Fruit fly (Drosophila melanogaster) whole organism, embryonic: Measurements from ENCODE around the gene CG18262.
A peak's percentile ranks its signal among the peaks of the same experiment; 100 is the strongest.

Experiments
- CG12299 ChIP-seq: fragments of 200-800 bp; sonication (Bioruptor generic); optimal IDR thresholded peaks from 2 replicates; lab custom pipeline; 2018; ENCODE audit warnings: missing biosample characterization, mild to moderate bottlenecking, missing genetic modification characterization
- CG13287 ChIP-seq: fragments of 200-800 bp; sonication (Bioruptor generic); IDR thresholded peaks from 2 replicates; pipeline ENCODE4 v1.3.6; 2022; ENCODE audit warnings: missing biosample characterization, missing genetic modification characterization; ENCODE audit not compliant: partially characterized antibody
- CG14667 ChIP-seq: fragments of 200-800 bp; sonication (Bioruptor generic); IDR thresholded peaks from 2 replicates; pipeline ENCODE4 v1.3.6; 2022; ENCODE audit warnings: missing biosample characterization, missing genetic modification characterization
- CG16863 ChIP-seq: fragments of 200-800 bp; sonication (Bioruptor generic); optimal IDR thresholded peaks from 3 replicates; lab custom pipeline; 2016; ENCODE audit warnings: missing biosample characterization, missing genetic modification characterization
- CG17328 ChIP-seq: fragments of 200-800 bp; sonication (Bioruptor generic); IDR thresholded peaks from 2 replicates; pipeline ENCODE4 v1.3.6; 2022; ENCODE audit warnings: missing biosample characterization, missing genetic modification characterization
- CG2120 ChIP-seq: fragments of 200-800 bp; sonication (Bioruptor generic); optimal IDR thresholded peaks from 3 replicates; lab custom pipeline; 2016; ENCODE audit warnings: missing biosample characterization, missing genetic modification characterization
- CG2199 ChIP-seq: fragments of 200-800 bp; sonication (Bioruptor generic); IDR thresholded peaks from 3 replicates; pipeline ENCODE4 v1.3.6; 2022; ENCODE audit warnings: missing biosample characterization, missing genetic modification characterization
- CG2889 ChIP-seq: fragments of 200-800 bp; sonication (Bioruptor generic); IDR thresholded peaks from 3 replicates; pipeline ENCODE4 v1.3.6; 2022; ENCODE audit warnings: missing biosample characterization, missing genetic modification characterization
- CG30020 ChIP-seq: fragments of 200-800 bp; optimal IDR thresholded peaks from 2 replicates; lab custom pipeline; 2019; ENCODE audit warnings: missing biosample characterization, mild to moderate bottlenecking, missing genetic modification characterization, moderate library complexity
- CG30431 ChIP-seq: fragments of 200-800 bp; sonication (Bioruptor generic); optimal IDR thresholded peaks from 2 replicates; lab custom pipeline; 2017; ENCODE audit warnings: missing biosample characterization, missing genetic modification characterization
- CG3065 ChIP-seq: fragments of 200-800 bp; sonication (Bioruptor generic); optimal IDR thresholded peaks from 2 replicates; lab custom pipeline; 2016; ENCODE audit warnings: missing biosample characterization, missing genetic modification characterization
- CG31365 ChIP-seq: fragments of 200-800 bp; sonication (Bioruptor generic); optimal IDR thresholded peaks from 2 replicates; lab custom pipeline; 2018; ENCODE audit warnings: missing biosample characterization, mild to moderate bottlenecking, missing genetic modification characterization
- CG3163 ChIP-seq: fragments of 200-800 bp; sonication (Bioruptor generic); optimal IDR thresholded peaks from 3 replicates; lab custom pipeline; 2016; ENCODE audit warnings: missing biosample characterization, missing genetic modification characterization
- CG34422 ChIP-seq: fragments of 200-800 bp; sonication (Bioruptor generic); IDR thresholded peaks from 3 replicates; pipeline ENCODE4 v1.3.6; 2022; ENCODE audit warnings: missing biosample characterization, missing genetic modification characterization
- CG3726 ChIP-seq: fragments of 200-800 bp; sonication (Bioruptor generic); IDR thresholded peaks from 3 replicates; pipeline ENCODE4, ENCODE4 v1.3.6; 2022; ENCODE audit warnings: missing biosample characterization, missing genetic modification characterization
- CG3847 ChIP-seq: fragments of 200-800 bp; sonication (Bioruptor generic); IDR thresholded peaks from 2 replicates; pipeline ENCODE4 v1.3.6; 2022; ENCODE audit warnings: missing biosample characterization, missing genetic modification characterization
- CG4328 ChIP-seq: fragments of 200-800 bp; sonication (Bioruptor generic); optimal IDR thresholded peaks from 3 replicates; lab custom pipeline; 2017; ENCODE audit warnings: missing biosample characterization, missing genetic modification reagents, missing genetic modification characterization
- CG43689 ChIP-seq: fragments of 200-800 bp; sonication (Bioruptor generic); IDR thresholded peaks from 2 replicates; pipeline ENCODE4 v1.3.6; 2022; ENCODE audit warnings: missing biosample characterization, missing genetic modification characterization
- CG4424 ChIP-seq: fragments of 200-800 bp; sonication (Bioruptor generic); optimal IDR thresholded peaks from 3 replicates; lab custom pipeline; 2016; ENCODE audit warnings: missing biosample characterization, missing genetic modification characterization
- CG4730 ChIP-seq: fragments of 200-800 bp; sonication (Bioruptor generic); IDR thresholded peaks from 2 replicates; pipeline ENCODE4 v1.3.6; 2022; ENCODE audit warnings: missing biosample characterization, missing genetic modification characterization
- CG6654 ChIP-seq: fragments of 200-800 bp; sonication (Bioruptor generic); optimal IDR thresholded peaks from 2 replicates; lab custom pipeline; 2017; ENCODE audit warnings: missing biosample characterization, mild to moderate bottlenecking, missing genetic modification characterization
- D ChIP-seq, 2 experiments: fragments of 200-800 bp in 1 of 2; fragments of >200 bp in 1 of 2; sonication (Bioruptor generic) in 1 of 2; optimal IDR thresholded peaks; 2 replicates in 1 of 2; 3 replicates in 1 of 2; lab custom pipeline; 2017; ENCODE audit warnings: mild to moderate bottlenecking in 1 of 2, missing biosample characterization in 1 of 2, missing genetic modification characterization in 1 of 2, missing genetic modification reagents in 1 of 2
- D19B ChIP-seq: fragments of 200-800 bp; sonication (Bioruptor generic); optimal IDR thresholded peaks from 2 replicates; lab custom pipeline; 2017; ENCODE audit warnings: missing biosample characterization, mild to moderate bottlenecking, missing genetic modification characterization
- Dp ChIP-seq: fragments of 200-800 bp; sonication (Bioruptor generic); optimal IDR thresholded peaks from 2 replicates; lab custom pipeline; 2018; ENCODE audit warnings: missing biosample characterization, mild to moderate bottlenecking, missing genetic modification characterization, moderate library complexity
- Dref ChIP-seq: fragments of 200-800 bp; sonication (Bioruptor generic); IDR thresholded peaks from 2 replicates; pipeline ENCODE4 v1.3.6; 2022; ENCODE audit warnings: missing biosample characterization, missing genetic modification characterization
- Gug ChIP-seq: fragments of 200-800 bp; sonication (Bioruptor generic); IDR thresholded peaks from 4 replicates; pipeline ENCODE4 v1.3.6; 2022; ENCODE audit warnings: missing biosample characterization, missing genetic modification characterization
- Hand ChIP-seq: fragments of 200-800 bp; sonication (Bioruptor generic); optimal IDR thresholded peaks from 2 replicates; lab custom pipeline; 2017; ENCODE audit warnings: mild to moderate bottlenecking, missing biosample characterization, missing genetic modification reagents, missing genetic modification characterization
- Hey ChIP-seq: fragments of 200-800 bp; sonication (Bioruptor generic); optimal IDR thresholded peaks from 3 replicates; lab custom pipeline; 2018; ENCODE audit warnings: missing biosample characterization, mild to moderate bottlenecking, missing genetic modification characterization
- HmgZ ChIP-seq: fragments of 200-800 bp; sonication (Bioruptor generic); optimal IDR thresholded peaks from 2 replicates; lab custom pipeline; 2018; ENCODE audit warnings: missing biosample characterization, mild to moderate bottlenecking, missing genetic modification characterization
- Med ChIP-seq: fragments of 200-800 bp; sonication (Bioruptor generic); peaks from one replicate; lab custom pipeline; 2016; ENCODE audit warnings: missing biosample characterization, missing genetic modification characterization, mild to moderate bottlenecking, inconsistent platforms, moderate library complexity
- Neu2 ChIP-seq: fragments of 200-800 bp; sonication (Bioruptor generic); optimal IDR thresholded peaks from 3 replicates; lab custom pipeline; 2016; ENCODE audit warnings: missing biosample characterization, missing genetic modification characterization, borderline replicate concordance
- Oaz ChIP-seq: fragments of 200-800 bp; sonication (Bioruptor generic); IDR thresholded peaks from 2 replicates; pipeline ENCODE4 v1.3.6; 2022; ENCODE audit warnings: missing biosample characterization, missing genetic modification characterization
- Pdp1 ChIP-seq, 2 experiments: fragments of 200-800 bp; sonication (Bioruptor generic); optimal IDR thresholded peaks; 3 replicates each; lab custom pipeline; 2016; ENCODE audit warnings: missing biosample characterization in 2 of 2, missing genetic modification characterization in 2 of 2, mild to moderate bottlenecking in 1 of 2, moderate library complexity in 1 of 2
- Usf ChIP-seq: fragments of 200-800 bp; sonication (Bioruptor generic); optimal IDR thresholded peaks from 2 replicates; lab custom pipeline; 2017; ENCODE audit warnings: missing genotype, missing biosample characterization, missing genetic modification characterization
- ab ChIP-seq: fragments of 200-800 bp; sonication (Bioruptor generic); optimal IDR thresholded peaks from 2 replicates; lab custom pipeline; 2016; ENCODE audit warnings: missing biosample characterization, missing genetic modification characterization
- bigmax ChIP-seq: fragments of 200-800 bp; sonication (Bioruptor generic); optimal IDR thresholded peaks from 2 replicates; lab custom pipeline; 2018; ENCODE audit warnings: missing biosample characterization, mild to moderate bottlenecking, missing genetic modification characterization
- crc ChIP-seq: fragments of 200-800 bp; sonication (Bioruptor generic); optimal IDR thresholded peaks from 2 replicates; lab custom pipeline; 2016; ENCODE audit warnings: missing biosample characterization, missing genetic modification characterization
- croc ChIP-seq: fragments of 200-800 bp; sonication (Bioruptor generic); conservative IDR thresholded peaks from 3 replicates; pipeline ENCODE4 v1.3.6; 2022; ENCODE audit warnings: missing biosample characterization, missing genetic modification characterization
- ewg ChIP-seq: fragments of 200-800 bp; sonication (Bioruptor generic); optimal IDR thresholded peaks from 3 replicates; lab custom pipeline; 2017; ENCODE audit warnings: mild to moderate bottlenecking, missing biosample characterization, missing genetic modification reagents, missing genetic modification characterization
- exex ChIP-seq: fragments of 200-800 bp; sonication (Bioruptor generic); optimal IDR thresholded peaks from 4 replicates; lab custom pipeline; 2018; ENCODE audit warnings: missing biosample characterization, mild to moderate bottlenecking, missing genetic modification characterization, moderate library complexity
- grau ChIP-seq: fragments of 200-800 bp; optimal IDR thresholded peaks from 3 replicates; lab custom pipeline; 2019; ENCODE audit warnings: missing biosample characterization, mild to moderate bottlenecking, missing genetic modification characterization, moderate library complexity
- klu ChIP-seq: fragments of 200-800 bp; sonication (Bioruptor generic); IDR thresholded peaks from 2 replicates; pipeline ENCODE4 v1.3.6; 2022; ENCODE audit warnings: missing biosample characterization, missing genetic modification characterization
- lbe ChIP-seq: fragments of 200-800 bp; sonication (Bioruptor generic); optimal IDR thresholded peaks from 2 replicates; lab custom pipeline; 2016; ENCODE audit warnings: missing biosample characterization, mild to moderate bottlenecking, missing genetic modification characterization
- lola ChIP-seq, 3 experiments: fragments of >200 bp in 2 of 3; fragments of 200-800 bp in 1 of 3; sonication (Bioruptor generic) in 1 of 3; optimal IDR thresholded peaks; 2 replicates each; lab custom pipeline; 2017 to 2019; ENCODE audit warnings: missing biosample characterization in 3 of 3, missing genetic modification characterization in 3 of 3, mild to moderate bottlenecking in 1 of 3, moderate library complexity in 1 of 3
- mld ChIP-seq: fragments of 200-800 bp; sonication (Bioruptor generic); IDR thresholded peaks from 3 replicates; pipeline ENCODE4 v1.3.6; 2022; ENCODE audit warnings: missing biosample characterization, missing genetic modification characterization; ENCODE audit not compliant: partially characterized antibody
- salm ChIP-seq: fragments of 200-800 bp; sonication (Bioruptor generic); optimal IDR thresholded peaks from 2 replicates; lab custom pipeline; 2018; ENCODE audit warnings: missing biosample characterization, mild to moderate bottlenecking, missing genetic modification characterization
- slbo ChIP-seq: fragments of 200-800 bp; sonication (Bioruptor generic); IDR thresholded peaks from 2 replicates; pipeline ENCODE4 v1.3.6; 2022; ENCODE audit warnings: missing biosample characterization, missing genetic modification characterization
- trem ChIP-seq: fragments of 200-800 bp; optimal IDR thresholded peaks from 3 replicates; lab custom pipeline; 2019; ENCODE audit warnings: missing biosample characterization, mild to moderate bottlenecking, missing genetic modification characterization, moderate library complexity
- twi ChIP-seq: fragments of 200-800 bp; optimal IDR thresholded peaks from 2 replicates; lab custom pipeline; 2019; ENCODE audit warnings: missing biosample characterization, mild to moderate bottlenecking, missing genetic modification characterization, moderate library complexity
- unc-4 ChIP-seq: fragments of 200-800 bp; sonication (Bioruptor generic); IDR thresholded peaks from 2 replicates; pipeline ENCODE4 v1.3.6; 2022; ENCODE audit warnings: missing biosample characterization, missing genetic modification characterization; ENCODE audit not compliant: partially characterized antibody
- zfh2 ChIP-seq: fragments of 200-800 bp; sonication (Bioruptor generic); optimal IDR thresholded peaks from 2 replicates; lab custom pipeline; 2016; ENCODE audit warnings: missing biosample characterization, missing genetic modification characterization

Gene CG18262

dm6 chrX:8152718-8153117, at the start of gene CG18262 (continued):
- no peak for TF ChIP-seq CG3163 (GFP tag; lab: Kevin White, UChicago)
- no peak for TF ChIP-seq CG43689 (GFP tag; lab: Robert Waterston, UW)
- TF ChIP-seq crc (GFP tag; lab: Kevin White, UChicago): no peak
- peak; percentile 8; the same call in 1 of the 2 replicates for TF ChIP-seq CG13287
- TF ChIP-seq exex (tag; lab: Kevin White, UChicago): no peak
- no peak for TF ChIP-seq Oaz (GFP tag; lab: Robert Waterston, UW)
- no peak for TF ChIP-seq CG30431 (GFP tag; lab: Kevin White, UChicago)
- TF ChIP-seq ab (GFP tag; lab: Kevin White, UChicago): no peak
- TF ChIP-seq Hey (tag; lab: Kevin White, UChicago): no peak
- no peak for TF ChIP-seq CG2889 (GFP tag; lab: Robert Waterston, UW)
- peak; percentile 78 for TF ChIP-seq Med
- TF ChIP-seq HmgZ (tag; lab: Kevin White, UChicago): peak; percentile 12
- no peak for TF ChIP-seq CG4328
- no peak for TF ChIP-seq D (optimal IDR thresholded peaks at IDR 0.05; lab: Kevin White, UChicago)
- no peak for TF ChIP-seq D (GFP tag; optimal IDR thresholded peaks at IDR 0.05; lab: Kevin White, UChicago)
- 0 out of 2 replicates have a peak, but pooled peaks have one; percentile 19 for TF ChIP-seq unc-4 (GFP tag; lab: Robert Waterston, UW)
- TF ChIP-seq CG4424 (GFP tag; lab: Kevin White, UChicago): no peak
- TF ChIP-seq lola (GFP tag; optimal IDR thresholded peaks at IDR 0.05; lab: Kevin White, UChicago): no peak
- TF ChIP-seq slbo (GFP tag; lab: Robert Waterston, UW): no peak
- TF ChIP-seq CG3065: no peak
- TF ChIP-seq twi: no peak
- peak; percentile 83 for TF ChIP-seq Dp (GFP tag; lab: Kevin White, UChicago)
- TF ChIP-seq Dref (GFP tag; lab: Robert Waterston, UW): peak; percentile 47
- TF ChIP-seq trem (tag; lab: Kevin White, UChicago): no peak
- TF ChIP-seq klu: no peak
- no peak for TF ChIP-seq CG17328 (GFP tag; lab: Robert Waterston, UW)
- no peak for TF ChIP-seq mld
- TF ChIP-seq D19B (GFP tag; lab: Kevin White, UChicago): no peak
- TF ChIP-seq CG3847 (GFP tag; lab: Robert Waterston, UW): peak; percentile 28; the same call in 1 of the 2 replicates
- TF ChIP-seq salm: no peak
- no peak for TF ChIP-seq CG3726 (GFP tag; lab: Robert Waterston, UW)
- no peak for TF ChIP-seq croc
- TF ChIP-seq CG16863 (GFP tag; lab: Kevin White, UChicago): no peak
- no peak for TF ChIP-seq grau (tag; lab: Kevin White, UChicago)
- no peak for TF ChIP-seq Pdp1 (GFP tag; optimal IDR thresholded peaks at IDR 0.05; lab: Kevin White, UChicago)
- no peak for TF ChIP-seq Usf
- TF ChIP-seq CG31365 (tag; lab: Kevin White, UChicago): no peak
- TF ChIP-seq Neu2 (GFP tag; lab: Kevin White, UChicago): no peak
- no peak for TF ChIP-seq CG14667
- peak; percentile 27 for TF ChIP-seq CG2120
- no peak for TF ChIP-seq CG34422
- TF ChIP-seq CG4730 (GFP tag; lab: Robert Waterston, UW): no peak
- no peak for TF ChIP-seq CG6654
- no peak for TF ChIP-seq lbe (GFP tag; lab: Kevin White, UChicago)
- no peak for TF ChIP-seq CG12299
- TF ChIP-seq CG30020 (tag; lab: Kevin White, UChicago): no peak
- TF ChIP-seq zfh2 (GFP tag; lab: Kevin White, UChicago): no peak
- no peak for TF ChIP-seq bigmax (GFP tag; lab: Kevin White, UChicago)
- TF ChIP-seq CG2199 (GFP tag; lab: Robert Waterston, UW): no peak
- TF ChIP-seq Gug (GFP tag; lab: Robert Waterston, UW): no peak
- no peak for TF ChIP-seq ewg (GFP tag; lab: Kevin White, UChicago)
- TF ChIP-seq Hand (GFP tag; lab: Kevin White, UChicago): no peak
